Worm (Caenorhabditis elegans) whole organism, late embryonic: ENCODE results near the gene gpx-3.

Experiments
- fkh-10 ChIP-seq: fragments of 150-350 bp; optimal IDR thresholded peaks from 2 replicates; lab custom pipeline; 2014; ENCODE audit warnings: missing biosample characterization, missing genetic modification reagents, missing genetic modification characterization
- hlh-13 ChIP-seq: fragments of 200-800 bp; sonication (Bioruptor generic); optimal IDR thresholded peaks from 2 replicates; lab custom pipeline; 2018; ENCODE audit warnings: mild to moderate bottlenecking, missing genetic modification characterization, missing compliant biosample characterization
- pqm-1 ChIP-seq: sonication (generic microtip); optimal IDR thresholded peaks from 2 replicates; lab custom pipeline; 2016; ENCODE audit warnings: missing genetic modification characterization, missing compliant biosample characterization

DNA sequence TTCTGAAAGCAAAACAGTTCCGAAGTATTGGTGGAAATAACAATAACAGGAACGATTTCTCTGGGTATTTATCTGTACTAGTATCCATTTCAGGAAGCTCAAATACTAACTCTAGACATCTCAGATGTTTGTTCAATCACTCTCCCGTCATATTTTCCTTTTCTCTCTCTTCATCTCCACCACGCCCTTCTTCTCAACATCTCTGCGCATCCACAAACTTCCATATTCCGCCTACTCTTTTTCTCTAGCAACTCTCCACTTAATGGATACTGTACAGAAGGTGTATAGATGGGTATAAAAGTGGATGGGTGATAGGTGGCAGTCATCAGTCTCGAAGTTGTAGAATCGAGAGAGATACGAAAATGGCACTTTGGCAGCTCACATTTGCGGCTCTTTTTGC is 3.4 kb upstream of the gpx-3 start, which contains the start of gene gpx-5:
- TF ChIP-seq fkh-10 (GFP tag; lab: Kevin White, UChicago) (no peak), pqm-1 (tag; lab: Kevin White, UChicago) (no peak), hlh-13 (GFP tag; lab: Kevin White, UChicago) (no peak)
